Worm (Caenorhabditis elegans): ENCODE measurements around the gene F42G4.5.

DNA sequence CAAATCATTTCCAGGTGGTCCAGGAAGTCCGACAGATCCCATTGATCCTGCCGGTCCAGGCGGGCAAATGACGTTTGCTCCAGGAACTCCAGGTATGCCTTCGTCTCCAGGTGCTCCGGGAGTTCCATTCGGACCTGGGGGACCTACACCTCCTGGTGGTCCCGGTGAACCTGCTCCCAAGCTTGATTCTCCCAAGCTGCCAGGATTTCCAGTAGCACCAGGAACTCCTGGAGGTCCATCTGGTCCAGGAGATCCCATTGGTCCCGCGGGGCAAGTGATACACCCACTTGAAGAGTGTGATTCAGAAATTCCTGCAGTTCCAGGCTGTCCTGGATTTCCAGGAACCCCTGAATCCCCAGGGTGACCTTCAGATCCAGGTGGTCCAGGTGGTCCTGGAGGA, 23.1 kb downstream of the F42G4.5 start:
- TF ChIP-seq mdl-1 (tag; optimal IDR thresholded peaks at IDR 0.05) (no peak), ceh-63 (GFP tag; optimal IDR thresholded peaks at IDR 0.05) (no peak)

Data from whole organism, L1 larva.